Worm (Caenorhabditis elegans): ENCODE results near the gene acs-22.

The acs-22 gene

DNA sequence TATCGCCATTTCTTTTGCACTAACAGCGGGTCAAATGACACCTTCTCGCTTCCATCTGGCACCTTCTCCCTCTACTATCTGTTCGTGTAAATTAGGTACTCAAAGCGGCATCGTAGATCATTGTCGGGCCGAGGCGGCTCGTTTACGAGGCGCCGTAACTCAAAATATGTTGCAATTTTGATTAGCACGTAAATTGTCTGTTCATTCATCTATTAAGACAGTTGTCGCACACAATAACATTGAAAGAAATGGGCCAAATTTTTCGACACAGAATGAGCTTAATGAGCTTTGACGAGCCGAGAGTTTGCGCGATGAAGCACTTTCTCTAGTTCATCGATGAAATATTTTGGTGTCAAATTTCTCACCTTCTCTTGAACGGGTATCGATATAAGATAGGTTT, 28.1 kb upstream of the acs-22 start:
- TF ChIP-seq efl-1 (optimal IDR thresholded peaks at IDR 0.05) = no peak
- peak in 1 of 2 experiments; percentile 70 for TF ChIP-seq efl-1 (GFP tag; optimal IDR thresholded peaks at IDR 0.05 in 1 of 2)
- TF ChIP-seq mab-9 (GFP tag; IDR thresholded peaks at IDR 0.05) = no peak
- TF ChIP-seq alr-1 (tag; optimal IDR thresholded peaks at IDR 0.05; ENCODE audit: borderline replicate concordance) = no peak

DNA sequence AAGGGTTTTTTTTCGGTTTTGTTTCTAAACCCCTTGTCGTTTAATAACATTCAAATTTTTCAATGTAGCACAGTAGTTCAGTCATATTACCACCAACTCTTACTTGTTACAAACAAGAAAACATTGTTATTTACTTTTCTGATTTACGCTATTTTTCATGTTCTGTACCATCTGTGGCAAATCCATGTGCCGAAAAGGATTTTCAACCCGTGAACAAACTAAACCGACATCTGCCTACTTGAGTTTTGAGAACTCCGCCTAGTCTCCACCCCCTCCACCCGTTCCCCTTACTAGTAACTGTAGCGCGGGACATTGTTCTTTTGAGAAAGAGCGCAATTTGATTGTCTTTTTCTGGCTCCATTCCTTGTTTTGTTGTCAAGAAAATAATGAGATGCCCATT, 25.9 kb upstream of the acs-22 start, which contains the start of gene ensh-1:
Gene ensh-1, plus strand, starts transcription at position 301 of the 400 bp plus-strand sequence.
- TF ChIP-seq alr-1 (tag; optimal IDR thresholded peaks at IDR 0.05; ENCODE audit: borderline replicate concordance) = no peak
- no peak for TF ChIP-seq nhr-77 (tag; optimal IDR thresholded peaks at IDR 0.05)
- no peak for TF ChIP-seq nhr-19 (GFP tag; conservative IDR thresholded peaks at IDR 0.05)
- no peak for TF ChIP-seq jun-1 (tag; optimal IDR thresholded peaks at IDR 0.05)

DNA sequence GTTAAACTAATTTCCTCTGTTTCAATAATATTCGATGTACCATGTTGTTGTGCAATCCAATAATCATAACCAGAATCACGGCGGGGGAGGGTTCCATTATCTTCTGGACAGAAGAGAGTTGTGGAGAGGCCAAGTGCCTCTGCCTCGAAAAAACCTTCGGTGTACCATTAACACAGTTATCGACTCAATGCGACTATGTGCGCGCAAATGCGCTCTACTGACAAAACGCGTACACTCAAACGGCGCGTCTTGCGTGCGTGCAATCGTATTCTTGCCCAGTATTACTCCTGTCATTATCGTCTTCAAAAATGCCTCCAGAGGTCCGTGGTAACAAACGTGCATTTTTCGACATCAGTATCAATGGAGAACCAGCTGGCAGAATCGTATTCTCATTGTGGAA, 19.9 kb upstream of the acs-22 start, which contains the start of gene cyn-8:
Gene cyn-8, plus strand, starts transcription at position 217 of the 400 bp plus-strand sequence.
- no peak for TF ChIP-seq hlh-17 (GFP tag; optimal IDR thresholded peaks at IDR 0.05; ENCODE audit: borderline replicate concordance)
- TF ChIP-seq lin-15B (tag; optimal IDR thresholded peaks at IDR 0.05) = no peak
- TF ChIP-seq efl-1 (optimal IDR thresholded peaks at IDR 0.05) = peak; percentile 14 to 16
- peak; percentile 7 to 93 for TF ChIP-seq efl-1 (GFP tag; optimal IDR thresholded peaks at IDR 0.05 in 1 of 2)
- no peak for TF ChIP-seq zip-4 (GFP tag; optimal IDR thresholded peaks at IDR 0.05)
- no peak for TF ChIP-seq elt-3 (tag; optimal IDR thresholded peaks at IDR 0.05)
- no peak for TF ChIP-seq nhr-84 (tag; optimal IDR thresholded peaks at IDR 0.05)
- no peak for TF ChIP-seq unc-62 (GFP tag; optimal IDR thresholded peaks at IDR 0.05)
- TF ChIP-seq lin-35 (GFP tag; optimal IDR thresholded peaks at IDR 0.05) = peak; percentile 10 to 76
- TF ChIP-seq nhr-76 (tag; optimal IDR thresholded peaks at IDR 0.05) = no peak
- peak; percentile 9 for TF ChIP-seq nhr-90 (tag; optimal IDR thresholded peaks at IDR 0.05; ENCODE audit: poor library complexity)
- TF ChIP-seq F16B12.6 (tag; optimal IDR thresholded peaks at IDR 0.05) = no peak
- no peak for TF ChIP-seq ceh-88 (GFP tag; IDR thresholded peaks at IDR 0.05)
- peak in 1 of 2 experiments; percentile 53 for TF ChIP-seq mdl-1 (tag; optimal IDR thresholded peaks at IDR 0.05)
- TF ChIP-seq snu-23 (GFP tag; optimal IDR thresholded peaks at IDR 0.05) = peak; percentile 53
- no peak for TF ChIP-seq Y116A8C.19 (tag; optimal IDR thresholded peaks at IDR 0.05; ENCODE audit: borderline replicate concordance)
- no peak for TF ChIP-seq alr-1 (tag; optimal IDR thresholded peaks at IDR 0.05; ENCODE audit: borderline replicate concordance)
- TF ChIP-seq swsn-7 (tag; optimal IDR thresholded peaks at IDR 0.05) = no peak
- TF ChIP-seq unc-130 (tag; optimal IDR thresholded peaks at IDR 0.05) = peak; percentile 40
- no peak for TF ChIP-seq nhr-71 (tag; optimal IDR thresholded peaks at IDR 0.05)
- TF ChIP-seq hpl-2 (GFP tag; optimal IDR thresholded peaks at IDR 0.05) = no peak
- TF ChIP-seq ces-1 (GFP tag; optimal IDR thresholded peaks at IDR 0.05) = no peak
- peak; percentile 49 for TF ChIP-seq lin-14 (GFP tag; optimal IDR thresholded peaks at IDR 0.05)
- no peak for TF ChIP-seq efl-3 (GFP tag; optimal IDR thresholded peaks at IDR 0.05)
- TF ChIP-seq nhr-85 (tag) = peak; percentile 68
- no peak for TF ChIP-seq sptf-1 (tag; optimal IDR thresholded peaks at IDR 0.05)
- no peak for TF ChIP-seq pag-3 (tag; optimal IDR thresholded peaks at IDR 0.05; ENCODE audit: borderline replicate concordance, insufficient read depth)
- peak; percentile 15 for TF ChIP-seq C16A3.4 (tag; optimal IDR thresholded peaks at IDR 0.05)
- no peak for TF ChIP-seq ceh-8 (GFP tag; optimal IDR thresholded peaks at IDR 0.05)
- TF ChIP-seq snpc-4 (tag; optimal IDR thresholded peaks at IDR 0.05) = no peak
- peak; percentile 15 for TF ChIP-seq nhr-20 (tag; optimal IDR thresholded peaks at IDR 0.05)
- peak in 1 of 2 experiments; percentile 41 for TF ChIP-seq lsy-2 (tag; optimal IDR thresholded peaks at IDR 0.05)
- TF ChIP-seq unc-86 (tag; optimal IDR thresholded peaks at IDR 0.05) = no peak
- no peak for TF ChIP-seq isw-1 (GFP tag; IDR thresholded peaks at IDR 0.05)
- no peak for TF ChIP-seq fkh-4 (tag; optimal IDR thresholded peaks at IDR 0.05; ENCODE audit: borderline replicate concordance)
- TF ChIP-seq ztf-4 (tag; optimal IDR thresholded peaks at IDR 0.05) = no peak
- TF ChIP-seq xbp-1 (tag; optimal IDR thresholded peaks at IDR 0.05) = peak; percentile 25
- peak; percentile 24 for TF ChIP-seq mep-1 (tag; optimal IDR thresholded peaks at IDR 0.05)
- TF ChIP-seq nhr-11 (tag; optimal IDR thresholded peaks at IDR 0.05) = no peak
- TF ChIP-seq nhr-28 (tag; optimal IDR thresholded peaks at IDR 0.05) = no peak
- TF ChIP-seq fkh-8 (tag; optimal IDR thresholded peaks at IDR 0.05) = no peak
- no peak for TF ChIP-seq aha-1 (tag; optimal IDR thresholded peaks at IDR 0.05)
- no peak for TF ChIP-seq grh-1 (GFP tag; IDR thresholded peaks at IDR 0.05)
- peak in 2 of 3 experiments; percentile 33 to 45 for TF ChIP-seq dpl-1 (GFP tag; optimal IDR thresholded peaks at IDR 0.05)
